Fruit fly (Drosophila melanogaster) whole organism, embryonic: ENCODE data around the gene CG13311.
A peak's percentile ranks its signal among the peaks of the same experiment; 100 is the strongest.

ENCODE experiments used
- Bdp1 ChIP-seq: fragments of 200-800 bp; sonication (Bioruptor generic); optimal IDR thresholded peaks from 3 replicates; lab custom pipeline; 2016; ENCODE audit warnings: missing biosample characterization, missing genetic modification characterization
- Bteb2 ChIP-seq: fragments of 200-800 bp; sonication (Bioruptor generic); optimal IDR thresholded peaks from 2 replicates; lab custom pipeline; 2016; ENCODE audit warnings: missing biosample characterization, missing genetic modification characterization
- CG10321 ChIP-seq: fragments of 200-800 bp; sonication (Bioruptor generic); IDR thresholded peaks from 2 replicates; pipeline ENCODE4 v1.3.6; 2022; ENCODE audit warnings: missing biosample characterization, missing genetic modification characterization
- CG13894 ChIP-seq: fragments of 200-800 bp; sonication (Bioruptor generic); optimal IDR thresholded peaks from 3 replicates; lab custom pipeline; 2018; ENCODE audit warnings: missing biosample characterization, mild to moderate bottlenecking, missing genetic modification characterization, moderate library complexity
- CG14050 ChIP-seq: fragments of 200-800 bp; sonication (Bioruptor generic); IDR thresholded peaks from 3 replicates; pipeline ENCODE4 v1.3.6; 2022; ENCODE audit warnings: missing biosample characterization, missing genetic modification characterization
- CG14441 ChIP-seq: fragments of 200-800 bp; sonication (Bioruptor generic); IDR thresholded peaks from 2 replicates; pipeline ENCODE4 v1.3.6; 2022; ENCODE audit warnings: missing biosample characterization, missing genetic modification characterization
- CG14965 ChIP-seq: fragments of 200-800 bp; sonication (Bioruptor generic); optimal IDR thresholded peaks from 2 replicates; lab custom pipeline; 2016; ENCODE audit warnings: missing biosample characterization, missing genetic modification characterization, borderline replicate concordance
- CG17802 ChIP-seq: fragments of 200-800 bp; sonication (Bioruptor generic); optimal IDR thresholded peaks from 2 replicates; lab custom pipeline; 2018; ENCODE audit warnings: missing biosample characterization, mild to moderate bottlenecking, missing genetic modification characterization, moderate library complexity
- CG17912 ChIP-seq: fragments of 200-800 bp; sonication (Bioruptor generic); optimal IDR thresholded peaks from 2 replicates; lab custom pipeline; 2018; ENCODE audit warnings: missing biosample characterization, mild to moderate bottlenecking, missing genetic modification characterization
- CG30403 ChIP-seq: fragments of 200-800 bp; sonication (Bioruptor generic); optimal IDR thresholded peaks from 3 replicates; lab custom pipeline; 2016; ENCODE audit warnings: missing biosample characterization, missing genetic modification characterization
- CG3407 ChIP-seq: fragments of 200-800 bp; sonication (Bioruptor generic); optimal IDR thresholded peaks from 2 replicates; lab custom pipeline; 2018; ENCODE audit warnings: missing biosample characterization, mild to moderate bottlenecking, missing genetic modification characterization
- CG3726 ChIP-seq: fragments of 200-800 bp; sonication (Bioruptor generic); IDR thresholded peaks from 3 replicates; pipeline ENCODE4, ENCODE4 v1.3.6; 2022; ENCODE audit warnings: missing biosample characterization, missing genetic modification characterization
- CG3838 ChIP-seq: fragments of 200-800 bp; sonication (Bioruptor generic); optimal IDR thresholded peaks from 3 replicates; lab custom pipeline; 2016; ENCODE audit warnings: missing biosample characterization, missing genetic modification characterization
- CG4730 ChIP-seq: fragments of 200-800 bp; sonication (Bioruptor generic); IDR thresholded peaks from 2 replicates; pipeline ENCODE4 v1.3.6; 2022; ENCODE audit warnings: missing biosample characterization, missing genetic modification characterization
- CG6791 ChIP-seq: fragments of 200-800 bp; sonication (Bioruptor generic); IDR thresholded peaks from 3 replicates; pipeline ENCODE4 v1.3.6; 2022; ENCODE audit warnings: missing biosample characterization, missing genetic modification characterization; ENCODE audit not compliant: partially characterized antibody
- CG6854 ChIP-seq: fragments of 200-800 bp; sonication (Bioruptor generic); optimal IDR thresholded peaks from 3 replicates; lab custom pipeline; 2017; ENCODE audit warnings: missing biosample characterization, mild to moderate bottlenecking, missing genetic modification characterization
- CG8765 ChIP-seq: fragments of 200-800 bp; sonication (Bioruptor generic); IDR thresholded peaks from 2 replicates; pipeline ENCODE4 v1.3.6; 2022; ENCODE audit warnings: missing biosample characterization, missing genetic modification characterization
- Camta ChIP-seq: fragments of 200-800 bp; sonication (Bioruptor generic); optimal IDR thresholded peaks from 2 replicates; lab custom pipeline; 2016; ENCODE audit warnings: missing biosample characterization, missing genetic modification characterization
- Chrac-16 ChIP-seq: fragments of 200-800 bp; sonication (Bioruptor generic); optimal IDR thresholded peaks from 3 replicates; lab custom pipeline; 2016; ENCODE audit warnings: missing biosample characterization, missing genetic modification characterization
- D ChIP-seq, 2 experiments: fragments of 200-800 bp in 1 of 2; fragments of >200 bp in 1 of 2; sonication (Bioruptor generic) in 1 of 2; optimal IDR thresholded peaks; 2 replicates in 1 of 2; 3 replicates in 1 of 2; lab custom pipeline; 2017; ENCODE audit warnings: mild to moderate bottlenecking in 1 of 2, missing biosample characterization in 1 of 2, missing genetic modification characterization in 1 of 2, missing genetic modification reagents in 1 of 2
- D19B ChIP-seq: fragments of 200-800 bp; sonication (Bioruptor generic); optimal IDR thresholded peaks from 2 replicates; lab custom pipeline; 2017; ENCODE audit warnings: missing biosample characterization, mild to moderate bottlenecking, missing genetic modification characterization
- Dad ChIP-seq: fragments of 200-800 bp; sonication (Bioruptor generic); optimal IDR thresholded peaks from 3 replicates; lab custom pipeline; 2016; ENCODE audit warnings: missing biosample characterization, missing genetic modification characterization
- Dek ChIP-seq: fragments of 200-800 bp; sonication (Bioruptor generic); optimal IDR thresholded peaks from 3 replicates; lab custom pipeline; 2019; ENCODE audit warnings: missing biosample characterization, mild to moderate bottlenecking, missing genetic modification characterization, moderate library complexity
- Dip3 ChIP-seq: fragments of 200-800 bp; sonication (Bioruptor generic); optimal IDR thresholded peaks from 3 replicates; lab custom pipeline; 2016; ENCODE audit warnings: missing biosample characterization, missing genetic modification characterization
- E2f1 ChIP-seq: fragments of 200-800 bp; sonication (Bioruptor generic); IDR thresholded peaks from 2 replicates; pipeline ENCODE4 v1.3.6; 2022; ENCODE audit warnings: missing biosample characterization, missing genetic modification characterization
- HLH4C ChIP-seq: fragments of 200-800 bp; sonication (Bioruptor generic); IDR thresholded peaks from 3 replicates; pipeline ENCODE4 v1.3.6; 2022; ENCODE audit warnings: missing biosample characterization, missing genetic modification characterization; ENCODE audit not compliant: partially characterized antibody
- Med ChIP-seq: fragments of 200-800 bp; sonication (Bioruptor generic); peaks from one replicate; lab custom pipeline; 2016; ENCODE audit warnings: missing biosample characterization, missing genetic modification characterization, mild to moderate bottlenecking, inconsistent platforms, moderate library complexity
- YL-1 ChIP-seq: fragments of 200-800 bp; sonication (Bioruptor generic); optimal IDR thresholded peaks from 3 replicates; lab custom pipeline; 2017; ENCODE audit warnings: missing biosample characterization, mild to moderate bottlenecking, missing genetic modification characterization
- bab2 ChIP-seq: fragments of 200-800 bp; sonication (Bioruptor generic); optimal IDR thresholded peaks from 2 replicates; lab custom pipeline; 2016; ENCODE audit warnings: missing biosample characterization, missing genetic modification characterization
- chinmo ChIP-seq: fragments of 200-800 bp; sonication (Bioruptor generic); IDR thresholded peaks from 4 replicates; pipeline ENCODE4 v1.3.6; 2022; ENCODE audit warnings: missing biosample characterization, missing genetic modification characterization; ENCODE audit not compliant: partially characterized antibody
- ci ChIP-seq: fragments of 200-800 bp; sonication (Bioruptor generic); IDR thresholded peaks from 3 replicates; pipeline ENCODE4 v1.3.6; 2022; ENCODE audit warnings: missing biosample characterization, missing genetic modification characterization
- crol ChIP-seq: fragments of 200-800 bp; sonication (Bioruptor generic); IDR thresholded peaks from 2 replicates; pipeline ENCODE4 v1.3.6; 2022; ENCODE audit warnings: missing biosample characterization, missing genetic modification characterization
- dmrt11E ChIP-seq: fragments of 200-800 bp; sonication (Bioruptor generic); optimal IDR thresholded peaks from 3 replicates; lab custom pipeline; 2018; ENCODE audit warnings: missing biosample characterization, mild to moderate bottlenecking, missing genetic modification characterization, moderate library complexity
- grn ChIP-seq: fragments of 200-800 bp; sonication (Bioruptor generic); optimal IDR thresholded peaks from 3 replicates; lab custom pipeline; 2017; ENCODE audit warnings: missing biosample characterization, missing genetic modification characterization
- gsb ChIP-seq: fragments of 200-800 bp; sonication (Bioruptor generic); IDR thresholded peaks from 2 replicates; pipeline ENCODE4 v1.3.6; 2022; ENCODE audit warnings: missing biosample characterization, missing genetic modification characterization
- hbn ChIP-seq: fragments of 200-800 bp; sonication (Bioruptor generic); IDR thresholded peaks from 2 replicates; pipeline ENCODE4 v1.3.6; 2022; ENCODE audit warnings: missing biosample characterization, missing genetic modification characterization; ENCODE audit not compliant: partially characterized antibody
- her ChIP-seq: fragments of 200-800 bp; sonication (Bioruptor generic); optimal IDR thresholded peaks from 2 replicates; lab custom pipeline; 2016; ENCODE audit warnings: missing biosample characterization, missing genetic modification characterization
- ind ChIP-seq: fragments of 200-800 bp; sonication (Bioruptor generic); optimal IDR thresholded peaks from 3 replicates; lab custom pipeline; 2016; ENCODE audit warnings: missing biosample characterization, missing genetic modification characterization
- insv ChIP-seq, 2 experiments: fragments of 200-800 bp; sonication (Bioruptor generic); optimal IDR thresholded peaks; 3 replicates each; lab custom pipeline; 2016 to 2018; ENCODE audit warnings: missing biosample characterization in 2 of 2, missing genetic modification characterization in 2 of 2
- jing ChIP-seq: fragments of 200-800 bp; sonication (Bioruptor generic); optimal IDR thresholded peaks from 2 replicates; lab custom pipeline; 2018; ENCODE audit warnings: missing biosample characterization, mild to moderate bottlenecking, missing genetic modification characterization
- kni ChIP-seq: fragments of 200-800 bp; sonication (Bioruptor generic); optimal IDR thresholded peaks from 3 replicates; lab custom pipeline; 2017; ENCODE audit warnings: mild to moderate bottlenecking, missing biosample characterization, missing genetic modification reagents, missing genetic modification characterization
- maf-S ChIP-seq: fragments of 200-800 bp; sonication (Bioruptor generic); optimal IDR thresholded peaks from 2 replicates; lab custom pipeline; 2016; ENCODE audit warnings: missing biosample characterization, missing genetic modification characterization
- nom ChIP-seq: fragments of 200-800 bp; sonication (Bioruptor generic); optimal IDR thresholded peaks from 2 replicates; lab custom pipeline; 2017; ENCODE audit warnings: missing biosample characterization, missing genetic modification characterization, mild to moderate bottlenecking, moderate library complexity, missing genetic modification reagents
- org-1 ChIP-seq: fragments of 200-800 bp; sonication (Bioruptor generic); optimal IDR thresholded peaks from 2 replicates; lab custom pipeline; 2017; ENCODE audit warnings: missing biosample characterization, missing genetic modification characterization
- phol ChIP-seq: fragments of 200-800 bp; sonication (Bioruptor generic); optimal IDR thresholded peaks from 3 replicates; lab custom pipeline; 2018; ENCODE audit warnings: missing biosample characterization, mild to moderate bottlenecking, missing genetic modification characterization, moderate library complexity
- sim ChIP-seq: fragments of 200-800 bp; sonication (Bioruptor generic); IDR thresholded peaks from 2 replicates; pipeline ENCODE4 v1.3.6; 2022; ENCODE audit warnings: missing biosample characterization, missing genetic modification characterization
- sisA ChIP-seq: fragments of 200-800 bp; sonication (Bioruptor generic); IDR thresholded peaks from 2 replicates; pipeline ENCODE4 v1.3.6; 2022; ENCODE audit warnings: missing biosample characterization, missing genetic modification characterization
- so ChIP-seq: fragments of 200-800 bp; sonication (Bioruptor generic); IDR thresholded peaks from 3 replicates; pipeline ENCODE4 v1.3.6; 2022; ENCODE audit warnings: missing biosample characterization, missing genetic modification characterization
- tna ChIP-seq: fragments of 200-800 bp; sonication (Bioruptor generic); IDR thresholded peaks from 2 replicates; pipeline ENCODE4 v1.3.6; 2022; ENCODE audit warnings: missing biosample characterization, missing genetic modification characterization; ENCODE audit not compliant: partially characterized antibody
- zen ChIP-seq: fragments of 200-800 bp; sonication (Bioruptor generic); optimal IDR thresholded peaks from 3 replicates; lab custom pipeline; 2018; ENCODE audit warnings: missing biosample characterization, mild to moderate bottlenecking, missing genetic modification characterization, moderate library complexity

The CG13311 gene

DNA sequence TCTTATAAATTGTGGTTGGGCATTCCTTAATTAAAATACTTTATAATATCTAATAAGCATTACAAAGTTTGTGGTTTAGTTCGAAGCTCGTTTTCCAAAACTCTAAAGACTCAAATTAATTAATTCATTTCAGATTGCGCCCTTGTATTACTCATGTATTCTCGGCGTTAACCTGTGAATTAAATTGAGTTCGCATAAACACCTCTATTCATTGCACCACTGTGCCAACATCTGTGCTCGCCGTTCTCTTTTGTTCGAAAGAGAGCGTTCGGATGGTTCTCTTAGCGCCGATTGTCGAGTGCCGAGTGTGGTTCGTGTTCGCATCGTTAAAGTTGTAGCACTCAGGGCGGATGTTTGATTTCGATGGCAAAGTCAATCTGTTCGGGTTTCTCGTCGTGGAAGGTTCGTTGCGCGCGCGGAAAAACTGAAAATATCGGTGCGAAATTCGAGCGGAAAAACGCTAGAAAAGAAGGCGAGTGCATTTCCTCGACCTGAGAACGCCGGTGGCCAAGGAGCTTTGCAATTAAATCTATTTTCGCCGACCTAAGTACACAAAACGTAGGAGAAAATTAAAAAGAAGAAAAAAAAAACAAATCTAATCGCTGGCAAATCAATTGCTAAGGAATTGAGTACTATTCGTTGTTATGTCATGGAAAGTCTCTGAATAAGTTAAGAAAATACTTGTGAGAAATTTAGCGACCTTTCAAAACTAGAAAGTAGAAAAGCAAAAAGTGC is 25.3 kb upstream of the CG13311 start, which contains the start of gene dally (continued):
- TF ChIP-seq CG14965 (GFP tag; lab: Kevin White, UChicago) (no peak), CG17912 (GFP tag; lab: Kevin White, UChicago) (peak; percentile 31), D19B (GFP tag; lab: Kevin White, UChicago) (no peak), chinmo (GFP tag; lab: Robert Waterston, UW) (peak; percentile 88), gsb (GFP tag; lab: Robert Waterston, UW) (no peak), tna (GFP tag; lab: Robert Waterston, UW) (peak; percentile 64; the same call in 1 of the 2 replicates), CG14441 (0 out of 2 replicates have a peak, but pooled peaks have one; percentile 6), phol (tag; lab: Kevin White, UChicago) (no peak), CG3726 (GFP tag; lab: Robert Waterston, UW) (no peak), E2f1 (GFP tag; lab: Robert Waterston, UW) (no peak), dmrt11E (tag; lab: Kevin White, UChicago) (no peak), D (optimal IDR thresholded peaks at IDR 0.05; lab: Kevin White, UChicago) (no peak), D (GFP tag; optimal IDR thresholded peaks at IDR 0.05; lab: Kevin White, UChicago) (no peak), ind (GFP tag; lab: Kevin White, UChicago) (no peak), Camta (no peak), Bteb2 (GFP tag; lab: Kevin White, UChicago) (no peak), grn (peak; percentile 62), Dek (no peak), CG4730 (GFP tag; lab: Robert Waterston, UW) (no peak), CG3838 (no peak), sim (0 out of 2 replicates have a peak, but pooled peaks have one; percentile 24), HLH4C (GFP tag; lab: Robert Waterston, UW) (peak; percentile 50), Chrac-16 (GFP tag; lab: Kevin White, UChicago) (no peak), Bdp1 (no peak), CG3407 (GFP tag; lab: Kevin White, UChicago) (peak; percentile 2), sisA (GFP tag; lab: Robert Waterston, UW) (no peak), kni (peak; percentile 56), CG10321 (GFP tag; lab: Robert Waterston, UW) (no peak; the same call in 1 of the 2 replicates), jing (GFP tag; lab: Kevin White, UChicago) (peak; percentile 42), YL-1 (no peak), CG8765 (GFP tag; lab: Robert Waterston, UW) (no peak), Dad (peak; percentile 11), hbn (peak; percentile 26; the same call in 1 of the 2 replicates), insv (GFP tag; optimal IDR thresholded peaks at IDR 0.05; lab: Kevin White, UChicago) (no peak), maf-S (GFP tag; lab: Kevin White, UChicago) (no peak), CG14050 (no peak), org-1 (GFP tag; lab: Kevin White, UChicago) (no peak), CG6854 (GFP tag; lab: Kevin White, UChicago) (no peak), Dip3 (GFP tag; lab: Kevin White, UChicago) (no peak), CG13894 (tag; lab: Kevin White, UChicago) (peak; percentile 64)

DNA sequence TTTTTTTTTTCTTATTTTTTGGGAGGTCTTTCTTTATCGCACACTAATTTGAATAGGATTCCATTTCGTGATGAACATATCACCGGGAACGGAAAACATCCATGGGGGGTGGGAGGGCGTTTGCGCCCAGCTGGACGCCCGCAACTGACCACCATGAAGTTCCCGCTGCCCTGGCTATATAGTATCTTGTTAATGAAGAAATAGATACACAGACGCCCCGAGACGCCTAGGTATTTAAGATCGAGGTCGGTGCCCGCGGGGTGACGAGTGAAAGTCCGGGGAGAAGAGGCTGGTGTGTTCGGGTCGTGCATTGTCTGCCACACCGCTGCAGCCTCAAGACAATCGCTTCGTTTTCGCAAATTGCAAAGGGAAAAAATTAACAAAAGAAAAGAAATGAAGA is 24.1 kb upstream of the CG13311 start:
- TF ChIP-seq bab2 (GFP tag; lab: Kevin White, UChicago) (no peak), Med (GFP tag; lab: Kevin White, UChicago) (peak; percentile 4), zen (peak; percentile 94), her (GFP tag; lab: Kevin White, UChicago) (no peak), CG17802 (tag; lab: Kevin White, UChicago) (peak; percentile 13), CG6791 (0 out of 3 replicates have a peak, but pooled peaks have one; percentile 31), nom (no peak), crol (GFP tag; lab: Robert Waterston, UW) (peak; percentile 22; the same call in 1 of the 2 replicates), CG30403 (no peak), ci (GFP tag; lab: Robert Waterston, UW) (peak; percentile 22; the same call in 1 of the 3 replicates), so (GFP tag; lab: Robert Waterston, UW) (0 out of 3 replicates have a peak, but pooled peaks have one; percentile 29)
